Fruit fly (Drosophila melanogaster): ENCODE measurements around the gene p53.

The p53 gene

dm6 chr3R:23026652-23027427, 27.0 kb downstream of the p53 start, which contains the start of gene lmd:
Gene lmd (minus strand): TSS chr3R:23026713.
- TF ChIP-seq Adf1 (GFP tag; IDR thresholded peaks at IDR 0.05) = peak; percentile 79
- peak; percentile 58; the same call in 1 of the 3 replicates for TF ChIP-seq CG6175 (GFP tag; IDR thresholded peaks at IDR 0.05)
- TF ChIP-seq crol (GFP tag; IDR thresholded peaks at IDR 0.05) = peak; percentile 96
- TF ChIP-seq crp (GFP tag; optimal IDR thresholded peaks at IDR 0.05) = no peak
- TF ChIP-seq stc (GFP tag; IDR thresholded peaks at IDR 0.05) = no peak
- peak; percentile 4 for TF ChIP-seq CG14710 (tag; optimal IDR thresholded peaks at IDR 0.05)
- peak; percentile 77 for TF ChIP-seq CG4360 (GFP tag; IDR thresholded peaks at IDR 0.05)
- TF ChIP-seq ranshi (GFP tag; IDR thresholded peaks at IDR 0.05) = no peak
- TF ChIP-seq slbo (GFP tag; IDR thresholded peaks at IDR 0.05) = peak; percentile 11; the same call in 1 of the 2 replicates
- peak; percentile 14 for TF ChIP-seq dmrt11E (tag; optimal IDR thresholded peaks at IDR 0.05)
- TF ChIP-seq CG8765 (GFP tag; IDR thresholded peaks at IDR 0.05) = 0 out of 2 replicates have a peak, but pooled peaks have one; percentile 13
- TF ChIP-seq Nf-YA (GFP tag; IDR thresholded peaks at IDR 0.05) = no peak
- TF ChIP-seq tx (GFP tag; optimal IDR thresholded peaks at IDR 0.05) = no peak
- peak; percentile 11 for TF ChIP-seq D19A (tag; optimal IDR thresholded peaks at IDR 0.05)
- TF ChIP-seq CG10979 (tag; optimal IDR thresholded peaks at IDR 0.05) = peak; percentile 28
- TF ChIP-seq row (GFP tag; IDR thresholded peaks at IDR 0.05) = 0 out of 3 replicates have a peak, but pooled peaks have one; percentile 7
- peak; percentile 70 for TF ChIP-seq twi (tag; optimal IDR thresholded peaks at IDR 0.05)
- peak; percentile 95 for TF ChIP-seq CG18262 (tag; optimal IDR thresholded peaks at IDR 0.05)
- TF ChIP-seq lola (GFP tag; optimal IDR thresholded peaks at IDR 0.05) = peak in 1 of 3 experiments; percentile 26
- 0 out of 2 replicates have a peak, but pooled peaks have one; percentile 49 for TF ChIP-seq aop (GFP tag; IDR thresholded peaks at IDR 0.05)
- peak; percentile 27 for TF ChIP-seq CG2712 (tag; optimal IDR thresholded peaks at IDR 0.05)
- TF ChIP-seq gem (tag; optimal IDR thresholded peaks at IDR 0.05) = peak; percentile 29
- no peak for TF ChIP-seq CG13894 (tag; optimal IDR thresholded peaks at IDR 0.05)
- 0 out of 2 replicates have a peak, but pooled peaks have one; percentile 10 for TF ChIP-seq CG32772 (GFP tag; IDR thresholded peaks at IDR 0.05)
- peak; percentile 74 for TF ChIP-seq CG12769 (tag; optimal IDR thresholded peaks at IDR 0.05)
- peak; percentile 54 for TF ChIP-seq Ets65A (GFP tag)
- peak; percentile 68 for TF ChIP-seq sens (GFP tag)

dm6 chr3R:23013482-23013881, 40.4 kb downstream of the p53 start:
- TF ChIP-seq ATbp (GFP tag; optimal IDR thresholded peaks at IDR 0.05) (peak; percentile 43), CG3847 (GFP tag; IDR thresholded peaks at IDR 0.05) (0 out of 2 replicates have a peak, but pooled peaks have one; percentile 7), stwl (tag; optimal IDR thresholded peaks at IDR 0.05) (peak; percentile 6), CG16813 (GFP tag; IDR thresholded peaks at IDR 0.05; ENCODE audit: partially characterized antibody) (0 out of 3 replicates have a peak, but pooled peaks have one; percentile 16), CG2120 (GFP tag; optimal IDR thresholded peaks at IDR 0.05) (no peak), mirr (GFP tag; optimal IDR thresholded peaks at IDR 0.05) (peak; percentile 35), CrebB (tag; optimal IDR thresholded peaks at IDR 0.05) (peak; percentile 1), wek (GFP tag; optimal IDR thresholded peaks at IDR 0.05) (peak; percentile 45), CG11247 (GFP tag; IDR thresholded peaks at IDR 0.05) (no peak), Rfx (GFP tag; IDR thresholded peaks at IDR 0.05) (peak; percentile 43; the same call in 1 of the 2 replicates), CG13287 (GFP tag; IDR thresholded peaks at IDR 0.05; ENCODE audit: partially characterized antibody) (peak; percentile 17; the same call in 1 of the 2 replicates), Hr39 (optimal IDR thresholded peaks at IDR 0.05) (no peak), CG12071 (GFP tag; optimal IDR thresholded peaks at IDR 0.05) (no peak), CG10274 (GFP tag; optimal IDR thresholded peaks at IDR 0.05) (no peak), ci (GFP tag; IDR thresholded peaks at IDR 0.05) (peak; percentile 25; the same call in 1 of the 3 replicates), CG15269 (tag; optimal IDR thresholded peaks at IDR 0.05) (peak; percentile 32), Nf-YC (tag; optimal IDR thresholded peaks at IDR 0.05) (no peak), Vsx1 (GFP tag; optimal IDR thresholded peaks at IDR 0.05) (peak; percentile 74), Hmr (GFP tag; optimal IDR thresholded peaks at IDR 0.05) (peak; percentile 33), nerfin-1 (tag; optimal IDR thresholded peaks at IDR 0.05) (no peak), CG1603 (tag; optimal IDR thresholded peaks at IDR 0.05) (peak; percentile 19), Dfd (GFP tag; optimal IDR thresholded peaks at IDR 0.05) (peak in 1 of 2 experiments; percentile 4)
